Fruit fly (Drosophila melanogaster) Kc167 (cell line): ENCODE data around the gene CG7656.

Experiments
- Myc ChIP-seq: fragments of >200 bp; optimal IDR thresholded peaks from 2 replicates; lab custom pipeline; 2017; ENCODE audit warnings: missing external identifiers
- Sin3A ChIP-seq: fragments of >200 bp; optimal IDR thresholded peaks from 2 replicates; lab custom pipeline; 2018; ENCODE audit warnings: missing external identifiers
- h ChIP-seq: fragments of >200 bp; optimal IDR thresholded peaks from 3 replicates; lab custom pipeline; 2018; ENCODE audit warnings: missing external identifiers
- insv ChIP-seq: fragments of >200 bp; optimal IDR thresholded peaks from 3 replicates; lab custom pipeline; 2018; ENCODE audit warnings: missing external identifiers
- psq ChIP-seq: fragments of >200 bp; optimal IDR thresholded peaks from 2 replicates; lab custom pipeline; 2017; ENCODE audit warnings: missing external identifiers
- ttk ChIP-seq: sonication (Bioruptor generic); optimal IDR thresholded peaks from 2 replicates; lab custom pipeline; 2017; ENCODE audit warnings: missing external identifiers

- TF ChIP-seq h = no peak
- no peak for TF ChIP-seq Sin3A (lab: Kevin White, UChicago)
- no peak for TF ChIP-seq insv (lab: Kevin White, UChicago)
- no peak for TF ChIP-seq ttk (lab: Kevin White, UChicago)
- no peak for TF ChIP-seq psq (lab: Kevin White, UChicago)
- no peak for TF ChIP-seq Myc (lab: Kevin White, UChicago)
These were observed 9.2 kb upstream of the CG7656 start for dm6 chr3L:15597037-15597785.
